Fruit fly (Drosophila melanogaster): ENCODE results near the gene ort.

ort gene

dm6 chr3R:19644094-19644900, 15.3 kb upstream of the ort start, which contains the start of gene Vha13 (continued):
- no peak for TF ChIP-seq Abd-B (GFP tag; optimal IDR thresholded peaks at IDR 0.05)
- peak; percentile 22 for TF ChIP-seq CG18262 (tag; optimal IDR thresholded peaks at IDR 0.05)
- no peak for TF ChIP-seq CG31365 (tag; optimal IDR thresholded peaks at IDR 0.05)
- TF ChIP-seq CG11247 (GFP tag; IDR thresholded peaks at IDR 0.05) = peak; percentile 76
- TF ChIP-seq otp (GFP tag; IDR thresholded peaks at IDR 0.05) = no peak
- peak; percentile 70; the same call in 1 of the 4 replicates for TF ChIP-seq chinmo (GFP tag; IDR thresholded peaks at IDR 0.05; ENCODE audit: partially characterized antibody)
- peak; percentile 55 for TF ChIP-seq ssp (GFP tag; IDR thresholded peaks at IDR 0.05)
- no peak for TF ChIP-seq stc (GFP tag; IDR thresholded peaks at IDR 0.05)
- peak; percentile 50 for TF ChIP-seq ind (GFP tag; optimal IDR thresholded peaks at IDR 0.05)
- peak; percentile 47 for TF ChIP-seq Hmr (GFP tag; optimal IDR thresholded peaks at IDR 0.05)
- TF ChIP-seq CG14710 (tag; optimal IDR thresholded peaks at IDR 0.05) = peak; percentile 34
- peak; percentile 48 for TF ChIP-seq sens (GFP tag)
- peak; percentile 68 for TF ChIP-seq sob (GFP tag; IDR thresholded peaks at IDR 0.05)
- TF ChIP-seq CG4707 (GFP tag; optimal IDR thresholded peaks at IDR 0.05) = no peak
- no peak for TF ChIP-seq CG12236 (GFP tag; optimal IDR thresholded peaks at IDR 0.05)
- TF ChIP-seq rib (GFP tag; IDR thresholded peaks at IDR 0.05) = no peak; the same call in 1 of the 2 replicates
- TF ChIP-seq CG11560 (tag; IDR thresholded peaks at IDR 0.05) = 0 out of 3 replicates have a peak, but pooled peaks have one; percentile 9
- TF ChIP-seq CG17186 (GFP tag; optimal IDR thresholded peaks at IDR 0.05) = no peak
- no peak for TF ChIP-seq Lhr (GFP tag; optimal IDR thresholded peaks at IDR 0.05)
- TF ChIP-seq CG14965 (GFP tag; optimal IDR thresholded peaks at IDR 0.05; ENCODE audit: borderline replicate concordance) = no peak
- 0 out of 2 replicates have a peak, but pooled peaks have one; percentile 9 for TF ChIP-seq CG4404 (GFP tag; IDR thresholded peaks at IDR 0.05)
- TF ChIP-seq tup (GFP tag; optimal IDR thresholded peaks at IDR 0.05) = no peak
- no peak for TF ChIP-seq CG11398 (GFP tag; optimal IDR thresholded peaks at IDR 0.05)
- TF ChIP-seq twi (tag; optimal IDR thresholded peaks at IDR 0.05) = no peak
- TF ChIP-seq Nf-YB (GFP tag; optimal IDR thresholded peaks at IDR 0.05) = no peak
- no peak for TF ChIP-seq Poxn (GFP tag; IDR thresholded peaks at IDR 0.05)
- peak; percentile 55 for TF ChIP-seq CG12769 (tag; optimal IDR thresholded peaks at IDR 0.05)
- no peak for TF ChIP-seq TFAM (GFP tag; optimal IDR thresholded peaks at IDR 0.05)

- TF ChIP-seq NFAT (GFP tag; IDR thresholded peaks at IDR 0.05) (peak; percentile 42; the same call in 1 of the 2 replicates), Sry-δ (GFP tag; optimal IDR thresholded peaks at IDR 0.05) (peak; percentile 62), CG14860 (GFP tag; IDR thresholded peaks at IDR 0.05; ENCODE audit: partially characterized antibody) (peak; percentile 66), CG12071 (GFP tag; optimal IDR thresholded peaks at IDR 0.05) (no peak), slbo (GFP tag; IDR thresholded peaks at IDR 0.05) (peak; percentile 58; the same call in 1 of the 2 replicates), CG1603 (tag; optimal IDR thresholded peaks at IDR 0.05) (peak; percentile 58), CG32772 (GFP tag; IDR thresholded peaks at IDR 0.05) (no peak), Dref (GFP tag; IDR thresholded peaks at IDR 0.05) (peak; percentile 65), H15 (GFP tag; IDR thresholded peaks at IDR 0.05) (no peak; the same call in 2 of the 3 replicates), ham (GFP tag; IDR thresholded peaks at IDR 0.05) (no peak), tll (GFP tag; optimal IDR thresholded peaks at IDR 0.05) (peak in 1 of 2 experiments; percentile 9), CG7987 (GFP tag; optimal IDR thresholded peaks at IDR 0.05) (no peak), CG9932 (GFP tag; IDR thresholded peaks at IDR 0.05) (peak; percentile 71), gsb (GFP tag; IDR thresholded peaks at IDR 0.05) (no peak), Oli (tag; optimal IDR thresholded peaks at IDR 0.05) (no peak), sens (GFP tag) (peak; percentile 87), CG7928 (GFP tag; optimal IDR thresholded peaks at IDR 0.05) (no peak), HLH4C (GFP tag; IDR thresholded peaks at IDR 0.05; ENCODE audit: partially characterized antibody) (peak; percentile 64), zen2 (GFP tag; IDR thresholded peaks at IDR 0.05; ENCODE audit: partially characterized antibody) (peak; percentile 76), Med (GFP tag) (peak; percentile 83), zfh2 (GFP tag; optimal IDR thresholded peaks at IDR 0.05) (peak; percentile 8), Ets65A (GFP tag) (peak; percentile 41), CG34422 (GFP tag; IDR thresholded peaks at IDR 0.05) (peak; percentile 45; the same call in 1 of the 3 replicates)
These were observed 14.7 kb upstream of the ort start, which contains the start of gene Nup58 for dm6 chr3R:19644901-19645204. Gene Nup58, plus strand, starts transcription at chr3R:19645026.
